Worm (Caenorhabditis elegans) whole organism, midembryonic: ENCODE results near the gene npr-6.

Experiments used
- T22C8.4 ChIP-seq: fragments of 200-800 bp; sonication (Bioruptor generic); IDR thresholded peaks from 2 replicates; pipeline ENCODE4 v1.3.6; 2022; ENCODE audit warnings: missing genetic modification characterization, missing compliant biosample characterization
- cog-1 ChIP-seq: sonication (generic microtip); optimal IDR thresholded peaks from 2 replicates; lab custom pipeline; 2016; ENCODE audit warnings: missing genetic modification characterization, missing compliant biosample characterization
- flt-1 ChIP-seq: fragments of 200-800 bp; sonication (Bioruptor generic); IDR thresholded peaks from 2 replicates; pipeline ENCODE4 v1.3.6; 2022; ENCODE audit warnings: missing genetic modification characterization, missing compliant biosample characterization
- klf-2 ChIP-seq: fragments of 200-800 bp; sonication (Bioruptor generic); conservative IDR thresholded peaks from 2 replicates; pipeline ENCODE4 v1.3.6; 2022; ENCODE audit warnings: missing genetic modification reagents, missing genetic modification characterization, missing compliant biosample characterization
- med-1 ChIP-seq: sonication (generic microtip); optimal IDR thresholded peaks from 2 replicates; lab custom pipeline; 2017; ENCODE audit warnings: missing genetic modification characterization, mild to moderate bottlenecking, missing compliant biosample characterization, antibody characterized with exemption, missing genetic modification reagents; ENCODE audit not compliant: insufficient read depth
- ref-1 ChIP-seq: fragments of 200-800 bp; sonication (Bioruptor generic); conservative IDR thresholded peaks from 2 replicates; pipeline ENCODE4 v1.3.6; 2022; ENCODE audit warnings: missing genetic modification reagents, missing genetic modification characterization, missing compliant biosample characterization
- tab-1 ChIP-seq: fragments of 200-800 bp; sonication (Bioruptor generic); IDR thresholded peaks from 2 replicates; pipeline ENCODE4 v1.3.6; 2022; ENCODE audit warnings: missing genetic modification characterization, missing compliant biosample characterization
- ztf-23 ChIP-seq: fragments of 200-800 bp; sonication (Bioruptor generic); IDR thresholded peaks from 2 replicates; pipeline ENCODE4 v1.3.6; 2022; ENCODE audit warnings: missing genetic modification reagents, missing genetic modification characterization, missing compliant biosample characterization
- ztf-29 ChIP-seq: fragments of 200-800 bp; sonication (Bioruptor generic); IDR thresholded peaks from 2 replicates; pipeline ENCODE4 v1.3.6; 2022; ENCODE audit warnings: missing genetic modification reagents, missing genetic modification characterization, missing compliant biosample characterization

The npr-6 gene

ce11 chrX:10310366-10310765, 24.8 kb upstream of the npr-6 start, which contains the start of gene F41E7.6:
F41E7.6 (minus strand) TSS chrX:10310466.
- no peak for TF ChIP-seq T22C8.4 (GFP tag; lab: Robert Waterston, UW)
- no peak for TF ChIP-seq med-1

DNA sequence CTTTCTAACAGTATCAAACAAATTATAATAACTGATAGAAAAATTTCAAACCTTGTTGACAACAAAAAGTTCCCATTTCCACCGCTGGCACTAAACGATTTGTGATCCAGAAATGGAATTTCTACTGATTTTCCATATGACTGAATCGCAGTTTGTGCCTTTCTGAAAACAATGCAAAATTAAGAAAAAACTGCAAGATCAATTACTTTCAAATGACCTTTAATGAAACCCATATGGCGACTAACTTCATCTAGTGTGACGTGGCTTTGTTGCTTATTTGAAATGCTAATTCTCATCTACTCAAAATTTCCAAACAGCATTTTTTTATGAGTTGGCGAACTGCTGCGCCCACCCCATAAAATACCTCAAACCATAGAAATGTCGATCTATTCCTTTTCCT, 22.0 kb upstream of the npr-6 start, which contains the start of gene F41E7.7:
TSS of gene F41E7.7 (plus strand) at position 301 of the 400 bp plus-strand sequence.
- TF ChIP-seq T22C8.4 (GFP tag; lab: Robert Waterston, UW) (no peak), ztf-23 (GFP tag; lab: Robert Waterston, UW) (no peak), flt-1 (GFP tag; lab: Robert Waterston, UW) (no peak), med-1 (no peak), ztf-29 (GFP tag; lab: Robert Waterston, UW) (no peak), cog-1 (tag; lab: Kevin White, UChicago) (no peak), klf-2 (GFP tag; lab: Robert Waterston, UW) (no peak), ref-1 (GFP tag; lab: Robert Waterston, UW) (no peak), tab-1 (GFP tag; lab: Robert Waterston, UW) (no peak)

- TF ChIP-seq ztf-23 (GFP tag; lab: Robert Waterston, UW) (no peak), cog-1 (tag; lab: Kevin White, UChicago) (no peak), flt-1 (GFP tag; lab: Robert Waterston, UW) (no peak), ztf-29 (GFP tag; lab: Robert Waterston, UW) (no peak), tab-1 (GFP tag; lab: Robert Waterston, UW) (no peak), klf-2 (GFP tag; lab: Robert Waterston, UW) (no peak), med-1 (no peak), ref-1 (GFP tag; lab: Robert Waterston, UW) (no peak), T22C8.4 (GFP tag; lab: Robert Waterston, UW) (no peak)
Measured at ce11 chrX:10306923-10307322, 21.4 kb upstream of the npr-6 start.

- no peak for TF ChIP-seq cog-1 (tag; lab: Kevin White, UChicago)
- no peak for TF ChIP-seq ztf-23 (GFP tag; lab: Robert Waterston, UW)
- no peak for TF ChIP-seq tab-1 (GFP tag; lab: Robert Waterston, UW)
- no peak for TF ChIP-seq ref-1 (GFP tag; lab: Robert Waterston, UW)
- no peak for TF ChIP-seq med-1
- TF ChIP-seq klf-2 (GFP tag; lab: Robert Waterston, UW), result no peak
- no peak for TF ChIP-seq ztf-29 (GFP tag; lab: Robert Waterston, UW)
- TF ChIP-seq flt-1 (GFP tag; lab: Robert Waterston, UW), result no peak
- TF ChIP-seq T22C8.4 (GFP tag; lab: Robert Waterston, UW), result no peak
Measured at ce11 chrX:10306289-10306688, 20.8 kb upstream of the npr-6 start, which contains the start of gene cnc-8. cnc-8 (plus strand) TSS chrX:10306595.

DNA sequence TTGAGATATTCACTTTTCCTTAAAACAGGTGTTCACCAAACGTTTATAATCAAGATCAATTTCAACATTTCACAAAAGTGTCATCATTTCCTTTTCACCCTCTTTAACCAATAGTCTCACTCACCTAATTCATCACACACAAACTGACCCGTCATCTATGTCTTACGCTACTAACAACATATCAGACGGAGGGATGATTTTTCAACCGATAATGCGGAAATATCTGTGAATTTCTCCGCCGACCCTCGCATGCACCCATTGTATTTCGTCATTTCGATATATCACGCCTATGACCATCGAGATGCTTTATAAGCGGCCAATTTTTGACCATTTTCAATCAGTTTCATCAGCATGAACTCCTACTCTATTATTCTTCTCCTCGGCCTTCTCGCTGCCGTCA, 18.6 kb upstream of the npr-6 start, which contains the start of gene fipr-21:
TSS of gene fipr-21 (plus strand) at position 352 of the 400 bp plus-strand sequence.
- TF ChIP-seq ztf-23 (GFP tag; lab: Robert Waterston, UW), result no peak
- TF ChIP-seq ztf-29 (GFP tag; lab: Robert Waterston, UW), result no peak
- TF ChIP-seq ref-1 (GFP tag; lab: Robert Waterston, UW), result no peak
- no peak for TF ChIP-seq klf-2 (GFP tag; lab: Robert Waterston, UW)
- TF ChIP-seq med-1, result no peak

DNA sequence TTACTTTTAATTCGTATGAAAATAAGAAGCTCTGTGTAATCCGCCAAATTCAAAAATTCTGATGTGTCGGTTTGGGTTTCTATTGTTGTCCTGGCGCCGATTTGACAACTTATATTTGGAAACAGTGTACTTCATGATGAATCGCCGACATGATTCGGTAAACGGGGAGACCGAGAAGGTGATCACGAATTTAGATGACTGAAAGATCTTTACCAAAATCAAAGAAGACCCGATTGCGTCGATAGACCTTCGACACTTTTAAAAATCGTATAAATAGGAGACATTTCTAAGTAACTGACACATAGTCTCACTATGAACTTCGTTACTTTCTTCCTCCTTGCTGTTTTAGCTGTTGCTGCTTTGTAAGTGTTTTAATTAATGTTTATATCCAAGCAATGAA, 16.9 kb upstream of the npr-6 start, which contains the start of gene fip-5:
TSS of gene fip-5 (plus strand) at position 312 of the 400 bp plus-strand sequence.
- TF ChIP-seq ztf-29 (GFP tag; lab: Robert Waterston, UW), result no peak
- TF ChIP-seq tab-1 (GFP tag; lab: Robert Waterston, UW), result no peak
- TF ChIP-seq med-1, result no peak
- no peak for TF ChIP-seq T22C8.4 (GFP tag; lab: Robert Waterston, UW)
- TF ChIP-seq ztf-23 (GFP tag; lab: Robert Waterston, UW), result no peak
- TF ChIP-seq flt-1 (GFP tag; lab: Robert Waterston, UW), result no peak
- no peak for TF ChIP-seq klf-2 (GFP tag; lab: Robert Waterston, UW)
- no peak for TF ChIP-seq ref-1 (GFP tag; lab: Robert Waterston, UW)
- no peak for TF ChIP-seq cog-1 (tag; lab: Kevin White, UChicago)

- no peak for TF ChIP-seq med-1
- TF ChIP-seq ref-1 (GFP tag; lab: Robert Waterston, UW), result no peak
- TF ChIP-seq ztf-29 (GFP tag; lab: Robert Waterston, UW), result no peak
- TF ChIP-seq ztf-23 (GFP tag; lab: Robert Waterston, UW), result no peak
- TF ChIP-seq tab-1 (GFP tag; lab: Robert Waterston, UW), result no peak
- no peak for TF ChIP-seq flt-1 (GFP tag; lab: Robert Waterston, UW)
- no peak for TF ChIP-seq T22C8.4 (GFP tag; lab: Robert Waterston, UW)
- TF ChIP-seq klf-2 (GFP tag; lab: Robert Waterston, UW), result no peak
- no peak for TF ChIP-seq cog-1 (tag; lab: Kevin White, UChicago)
Measured at ce11 chrX:10301920-10302319, 16.4 kb upstream of the npr-6 start.

DNA sequence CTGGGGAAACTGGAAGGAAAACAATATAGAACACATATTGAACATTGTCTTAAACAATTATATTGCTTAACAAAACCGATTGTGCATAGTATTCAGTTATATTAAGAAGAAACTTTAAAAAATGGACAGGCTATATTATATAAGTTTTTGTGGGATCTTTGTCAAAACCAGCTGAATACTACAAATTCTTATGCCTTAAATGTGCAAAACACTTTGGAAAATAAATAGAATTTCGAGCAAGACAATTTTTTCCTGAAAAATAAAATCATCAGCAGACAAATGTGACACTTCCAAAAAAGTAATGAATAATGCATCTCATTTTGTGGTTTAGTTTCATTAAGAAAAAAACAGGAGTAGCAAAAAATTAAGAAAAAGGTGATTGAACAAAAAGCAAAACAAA, 11.9 kb upstream of the npr-6 start:
- TF ChIP-seq ztf-29 (GFP tag; lab: Robert Waterston, UW), result no peak
- TF ChIP-seq cog-1 (tag; lab: Kevin White, UChicago), result no peak
- TF ChIP-seq klf-2 (GFP tag; lab: Robert Waterston, UW), result no peak
- TF ChIP-seq med-1, result no peak

ce11 chrX:10279299-10279698, 6.2 kb downstream of the npr-6 start, which contains the start of gene slc-9B.1:
slc-9B.1 (plus strand) TSS chrX:10279599.
- TF ChIP-seq med-1 (no peak), T22C8.4 (GFP tag; lab: Robert Waterston, UW) (no peak), ref-1 (GFP tag; lab: Robert Waterston, UW) (no peak), tab-1 (GFP tag; lab: Robert Waterston, UW) (no peak), klf-2 (GFP tag; lab: Robert Waterston, UW) (no peak), flt-1 (GFP tag; lab: Robert Waterston, UW) (no peak), ztf-23 (GFP tag; lab: Robert Waterston, UW) (no peak)

DNA sequence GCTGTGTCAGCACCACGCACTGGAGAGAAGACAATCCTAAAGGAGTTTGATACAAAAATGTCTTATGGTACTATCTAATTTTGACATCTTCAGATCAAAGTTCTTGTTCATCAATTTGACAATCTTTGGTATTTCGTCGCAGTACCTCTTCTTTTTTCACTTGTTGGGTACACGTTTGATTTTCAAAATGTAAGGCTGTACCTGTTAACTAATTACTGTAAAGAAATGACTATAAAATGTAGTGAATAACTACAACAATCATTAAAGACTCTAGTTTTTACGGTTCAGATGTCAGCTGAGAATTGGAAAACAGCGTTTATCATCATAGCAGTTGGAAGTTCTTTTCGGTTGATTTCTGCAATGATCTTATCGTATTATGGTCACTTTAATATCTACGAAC, 8.4 kb downstream of the npr-6 start:
- no peak for TF ChIP-seq klf-2 (GFP tag; lab: Robert Waterston, UW)
- no peak for TF ChIP-seq ref-1 (GFP tag; lab: Robert Waterston, UW)
- TF ChIP-seq ztf-29 (GFP tag; lab: Robert Waterston, UW), result no peak
